Worm (Caenorhabditis elegans) whole organism, L3 larva: Measurements from ENCODE around the gene C36C5.4.

Source experiments
- R02D3.7 ChIP-seq: fragments of 150-350 bp; optimal IDR thresholded peaks from 2 replicates; lab custom pipeline; 2014; ENCODE audit warnings: missing biosample characterization, missing genetic modification characterization
- aly-2 ChIP-seq: fragments of 150-350 bp; optimal IDR thresholded peaks from 2 replicates; lab custom pipeline; 2014; ENCODE audit warnings: missing biosample characterization, missing genetic modification characterization
- ama-1 ChIP-seq: fragments of 150-350 bp; optimal IDR thresholded peaks from 2 replicates; lab custom pipeline; 2018
- ceh-16 ChIP-seq: sonication (generic microtip); optimal IDR thresholded peaks from 2 replicates; lab custom pipeline; 2017; ENCODE audit warnings: missing biosample characterization, missing genetic modification characterization
- ceh-28 ChIP-seq: fragments of 150-350 bp; optimal IDR thresholded peaks from 2 replicates; lab custom pipeline; 2014; ENCODE audit warnings: missing biosample characterization, missing genetic modification reagents, missing genetic modification characterization
- ceh-9 ChIP-seq: sonication (generic microtip); optimal IDR thresholded peaks from 2 replicates; lab custom pipeline; 2018; ENCODE audit warnings: missing biosample characterization, missing genetic modification characterization
- daf-12 ChIP-seq: fragments of 150-350 bp; optimal IDR thresholded peaks from 2 replicates; lab custom pipeline; 2014; ENCODE audit warnings: missing biosample characterization, missing genetic modification reagents, missing genetic modification characterization
- egl-27 ChIP-seq: sonication (generic microtip); optimal IDR thresholded peaks from 4 replicates; lab custom pipeline; 2017; ENCODE audit warnings: missing biosample characterization, missing genetic modification reagents, missing genetic modification characterization
- egl-5 ChIP-seq: fragments of 150-350 bp; optimal IDR thresholded peaks from 2 replicates; lab custom pipeline; 2017; ENCODE audit warnings: missing biosample characterization, missing genetic modification reagents, missing genetic modification characterization, inconsistent platforms
- elt-1 ChIP-seq: fragments of 150-350 bp; optimal IDR thresholded peaks from 2 replicates; lab custom pipeline; 2014; ENCODE audit warnings: missing biosample characterization, missing genetic modification characterization
- elt-2 ChIP-seq: sonication (generic microtip); optimal IDR thresholded peaks from 2 replicates; lab custom pipeline; 2016; ENCODE audit warnings: missing genetic modification reagents, mild to moderate bottlenecking, missing genetic modification characterization, missing compliant biosample characterization
- elt-3 ChIP-seq, 3 experiments: fragments of 150-350 bp in 1 of 3; sonication (generic microtip) in 2 of 3; optimal IDR thresholded peaks; 2 replicates in 2 of 3; 4 replicates in 1 of 3; lab custom pipeline; 2014 to 2017; ENCODE audit warnings: missing biosample characterization in 3 of 3, missing genetic modification characterization in 3 of 3
- eor-1 ChIP-seq, 2 experiments: fragments of 150-350 bp; optimal IDR thresholded peaks; 2 replicates each; lab custom pipeline; 2014 to 2018; ENCODE audit warnings: missing biosample characterization in 2 of 2, missing genetic modification characterization in 2 of 2
- fkh-10 ChIP-seq: sonication (generic microtip); optimal IDR thresholded peaks from 2 replicates; lab custom pipeline; 2017; ENCODE audit warnings: missing biosample characterization, missing genetic modification reagents, missing genetic modification characterization
- fos-1 ChIP-seq: fragments of 150-350 bp; optimal IDR thresholded peaks from 2 replicates; lab custom pipeline; 2014; ENCODE audit warnings: missing biosample characterization, missing genetic modification characterization
- hmg-11 ChIP-seq: sonication (generic microtip); optimal IDR thresholded peaks from 2 replicates; lab custom pipeline; 2016; ENCODE audit warnings: missing genetic modification characterization, missing compliant biosample characterization
- jun-1 ChIP-seq: fragments of 150-350 bp; optimal IDR thresholded peaks from 2 replicates; lab custom pipeline; 2014; ENCODE audit warnings: missing biosample characterization, missing genetic modification reagents, missing genetic modification characterization
- lin-15B ChIP-seq: fragments of 150-350 bp; optimal IDR thresholded peaks from 2 replicates; lab custom pipeline; 2014; ENCODE audit warnings: missing biosample characterization, missing genetic modification characterization
- lin-39 ChIP-seq: fragments of 150-350 bp; optimal IDR thresholded peaks from 2 replicates; lab custom pipeline; 2018; ENCODE audit warnings: missing biosample characterization, missing genetic modification reagents, missing genetic modification characterization
- lsy-12 ChIP-seq: sonication (generic microtip); optimal IDR thresholded peaks from 2 replicates; lab custom pipeline; 2016; ENCODE audit warnings: mild to moderate bottlenecking, missing genetic modification characterization, missing compliant biosample characterization
- mdl-1 ChIP-seq: fragments of 150-350 bp; optimal IDR thresholded peaks from 2 replicates; lab custom pipeline; 2014; ENCODE audit warnings: missing biosample characterization, missing genetic modification characterization
- mml-1 ChIP-seq: fragments of 150-350 bp; sonication (generic microtip); optimal IDR thresholded peaks from 3 replicates; lab custom pipeline; 2014; ENCODE audit warnings: missing biosample characterization, missing genetic modification characterization
- nfya-1 ChIP-seq: sonication (generic microtip); optimal IDR thresholded peaks from 2 replicates; lab custom pipeline; 2017; ENCODE audit warnings: missing genetic modification characterization, mild to moderate bottlenecking, missing compliant biosample characterization, antibody characterized with exemption, moderate library complexity; ENCODE audit not compliant: insufficient read depth
- nhr-11 ChIP-seq: fragments of 150-350 bp; optimal IDR thresholded peaks from 2 replicates; lab custom pipeline; 2014; ENCODE audit warnings: missing biosample characterization, missing genetic modification characterization
- nhr-12 ChIP-seq: fragments of 150-350 bp; optimal IDR thresholded peaks from 2 replicates; lab custom pipeline; 2014; ENCODE audit warnings: missing biosample characterization, missing genetic modification characterization
- nhr-23 ChIP-seq: fragments of 150-350 bp; optimal IDR thresholded peaks from 2 replicates; lab custom pipeline; 2014; ENCODE audit warnings: missing biosample characterization, missing genetic modification reagents, missing genetic modification characterization
- nhr-237 ChIP-seq: fragments of 150-350 bp; optimal IDR thresholded peaks from 2 replicates; lab custom pipeline; 2014; ENCODE audit warnings: missing biosample characterization, missing genetic modification characterization
- nhr-25 ChIP-seq: sonication (generic microtip); optimal IDR thresholded peaks from 2 replicates; lab custom pipeline; 2017; ENCODE audit warnings: missing biosample characterization, missing genetic modification characterization
- nhr-28 ChIP-seq: fragments of 150-350 bp; optimal IDR thresholded peaks from 2 replicates; lab custom pipeline; 2014; ENCODE audit warnings: missing biosample characterization, missing genetic modification characterization
- nhr-43 ChIP-seq: sonication (generic microtip); optimal IDR thresholded peaks from 2 replicates; lab custom pipeline; 2016; ENCODE audit warnings: mild to moderate bottlenecking, missing genetic modification characterization, missing compliant biosample characterization; ENCODE audit not compliant: poor library complexity, severe bottlenecking
- nhr-67 ChIP-seq: fragments of 150-350 bp; optimal IDR thresholded peaks from 2 replicates; lab custom pipeline; 2014; ENCODE audit warnings: missing biosample characterization, missing genetic modification characterization
- nhr-77 ChIP-seq: fragments of 150-350 bp; optimal IDR thresholded peaks from 2 replicates; lab custom pipeline; 2014; ENCODE audit warnings: missing biosample characterization, missing genetic modification characterization
- pha-4 ChIP-seq: fragments of 150-350 bp; optimal IDR thresholded peaks from 2 replicates; lab custom pipeline; 2014; ENCODE audit warnings: missing biosample characterization, missing genetic modification reagents, missing genetic modification characterization
- pqm-1 ChIP-seq: fragments of 150-350 bp; optimal IDR thresholded peaks from 2 replicates; lab custom pipeline; 2017; ENCODE audit warnings: missing biosample characterization, missing genetic modification characterization, inconsistent platforms
- skn-1 ChIP-seq: fragments of 150-350 bp; optimal IDR thresholded peaks from 2 replicates; lab custom pipeline; 2014; ENCODE audit warnings: missing biosample characterization, missing genetic modification characterization
- snpc-4 ChIP-seq: fragments of 150-350 bp; optimal IDR thresholded peaks from 2 replicates; lab custom pipeline; 2014; ENCODE audit warnings: missing biosample characterization, missing genetic modification characterization
- unc-39 ChIP-seq: sonication (generic microtip); optimal IDR thresholded peaks from 4 replicates; lab custom pipeline; 2017; ENCODE audit warnings: missing biosample characterization, missing genetic modification characterization
- unc-62 ChIP-seq: fragments of 150-350 bp; sonication (generic microtip); optimal IDR thresholded peaks from 4 replicates; lab custom pipeline; 2014; ENCODE audit warnings: missing biosample characterization, missing genetic modification reagents, missing genetic modification characterization
- ztf-11 ChIP-seq: fragments of 150-350 bp; optimal IDR thresholded peaks from 2 replicates; lab custom pipeline; 2014; ENCODE audit warnings: missing biosample characterization, missing genetic modification characterization
- ztf-4 ChIP-seq: fragments of 150-350 bp; optimal IDR thresholded peaks from 2 replicates; lab custom pipeline; 2014; ENCODE audit warnings: missing biosample characterization, missing genetic modification characterization

C36C5.4 gene

ce11 chrV:3185855-3186254 lies 19.5 kb downstream of the C36C5.4 start:
- no peak for TF ChIP-seq nhr-67 (tag; lab: Kevin White, UChicago)
- TF ChIP-seq nhr-43 (tag; lab: Kevin White, UChicago) = no peak
- TF ChIP-seq ztf-11 (tag; lab: Kevin White, UChicago) = no peak
- no peak for TF ChIP-seq elt-3 (tag; optimal IDR thresholded peaks at IDR 0.05; lab: Kevin White, UChicago)
- TF ChIP-seq ceh-16 (tag; lab: Kevin White, UChicago) = no peak
- no peak for TF ChIP-seq daf-12
- TF ChIP-seq egl-5 (tag; lab: Kevin White, UChicago) = no peak
- no peak for TF ChIP-seq nhr-11 (tag; lab: Kevin White, UChicago)
- TF ChIP-seq nhr-77 (tag; lab: Kevin White, UChicago) = no peak
- TF ChIP-seq nhr-237 (tag; lab: Kevin White, UChicago) = no peak
- TF ChIP-seq skn-1 (tag; lab: Kevin White, UChicago) = no peak
- TF ChIP-seq unc-62 (GFP tag; lab: Kevin White, UChicago) = no peak
- no peak for TF ChIP-seq lin-39 (tag; lab: Kevin White, UChicago)
- TF ChIP-seq ceh-9 (tag; lab: Kevin White, UChicago) = no peak
- no peak for TF ChIP-seq nhr-12
- TF ChIP-seq jun-1 = no peak
- no peak for TF ChIP-seq mdl-1 (tag; lab: Kevin White, UChicago)
- TF ChIP-seq nhr-28 (tag; lab: Kevin White, UChicago) = no peak
- TF ChIP-seq elt-2 = no peak
- no peak for TF ChIP-seq egl-27 (tag; lab: Kevin White, UChicago)

ce11 chrV:3188043-3188442 lies 21.7 kb downstream of the C36C5.4 start, which contains the start of gene lag-2:
Gene lag-2, plus strand, starts transcription at chrV:3188343.
- TF ChIP-seq aly-2 = no peak
- no peak for TF ChIP-seq egl-5 (tag; lab: Kevin White, UChicago)
- TF ChIP-seq, all 47 proteins: peak for 0

- no peak for TF ChIP-seq nhr-237 (tag; lab: Kevin White, UChicago)
- peak; percentile 88 for TF ChIP-seq elt-2
- TF ChIP-seq pqm-1 (tag; lab: Kevin White, UChicago) = peak; percentile 93
- TF ChIP-seq jun-1 = no peak
- TF ChIP-seq eor-1 (tag; optimal IDR thresholded peaks at IDR 0.05; lab: Kevin White, UChicago) = no peak
- TF ChIP-seq elt-1 (tag; lab: Kevin White, UChicago) = no peak
- TF ChIP-seq lin-15B (tag; lab: Kevin White, UChicago) = no peak
- TF ChIP-seq nfya-1 = peak; percentile 8
- TF ChIP-seq ceh-16 (tag; lab: Kevin White, UChicago) = no peak
- TF ChIP-seq unc-39 = no peak
- TF ChIP-seq lsy-12 (tag; lab: Kevin White, UChicago) = no peak
- TF ChIP-seq hmg-11 (tag; lab: Kevin White, UChicago) = peak; percentile 28
- no peak for TF ChIP-seq ama-1 (lab: Kevin White, UChicago)
- TF ChIP-seq ceh-9 (tag; lab: Kevin White, UChicago) = no peak
- peak; percentile 58 for TF ChIP-seq nhr-23
- TF ChIP-seq snpc-4 = no peak
- TF ChIP-seq mml-1 (tag; lab: Kevin White, UChicago) = no peak
- TF ChIP-seq nhr-11 (tag; lab: Kevin White, UChicago) = no peak
- no peak for TF ChIP-seq nhr-28 (tag; lab: Kevin White, UChicago)
- peak; percentile 12 for TF ChIP-seq ceh-28 (tag; lab: Kevin White, UChicago)
- TF ChIP-seq R02D3.7 = no peak
- no peak for TF ChIP-seq fkh-10 (GFP tag; lab: Kevin White, UChicago)
These were observed 26.8 kb downstream of the C36C5.4 start, which contains the start of the genes Y73C8B.3 and Y73C8B.9 for ce11 chrV:3193091-3193608. Gene Y73C8B.3, minus strand, starts transcription at chrV:3193237. Gene Y73C8B.9, plus strand, starts transcription at chrV:3193558.

- TF ChIP-seq lin-15B (tag; lab: Kevin White, UChicago) (peak; percentile 54), nhr-23 (peak; percentile 59), nhr-43 (tag; lab: Kevin White, UChicago) (no peak), nhr-25 (peak; percentile 50), fos-1 (no peak), elt-2 (peak; percentile 33), pqm-1 (tag; lab: Kevin White, UChicago) (peak; percentile 2), daf-12 (no peak), pha-4 (peak; percentile 78), ztf-4 (no peak), hmg-11 (tag; lab: Kevin White, UChicago) (peak; percentile 19), nfya-1 (peak; percentile 48)
These were observed 28.6 kb downstream of the C36C5.4 start, which contains the start of gene Y73C8B.2 for ce11 chrV:3194952-3195450. Gene Y73C8B.2, minus strand, starts transcription at chrV:3195002.
